Fruit fly (Drosophila melanogaster) whole organism, prepupa: Measurements from ENCODE around the gene CG33093.

Experiments
- Blimp-1 ChIP-seq: fragments of 200-800 bp; sonication (Bioruptor generic); optimal IDR thresholded peaks from 3 replicates; lab custom pipeline; 2017; ENCODE audit warnings: missing biosample characterization, missing genetic modification characterization, mild to moderate bottlenecking, moderate library complexity, missing genetic modification reagents
- CG11294 ChIP-seq: fragments of 200-800 bp; sonication (Bioruptor generic); IDR thresholded peaks from 2 replicates; pipeline ENCODE4 v1.3.6; 2022; ENCODE audit warnings: missing biosample characterization, missing genetic modification characterization
- CG11762 ChIP-seq: fragments of 200-800 bp; sonication (Bioruptor generic); optimal IDR thresholded peaks from 3 replicates; lab custom pipeline; 2016; ENCODE audit warnings: missing biosample characterization, missing genetic modification characterization; ENCODE audit not compliant: insufficient read depth
- CG11902 ChIP-seq: fragments of 200-800 bp; sonication (Bioruptor generic); optimal IDR thresholded peaks from 3 replicates; lab custom pipeline; 2016; ENCODE audit warnings: missing biosample characterization, missing genetic modification characterization
- CG15336 ChIP-seq: fragments of 200-800 bp; sonication (Bioruptor generic); IDR thresholded peaks from 2 replicates; pipeline ENCODE4 v1.3.6; 2022; ENCODE audit warnings: missing biosample characterization, missing genetic modification characterization
- CG1621 ChIP-seq: fragments of 200-800 bp; sonication (Bioruptor generic); optimal IDR thresholded peaks from 3 replicates; lab custom pipeline; 2018; ENCODE audit warnings: missing biosample characterization, mild to moderate bottlenecking, missing genetic modification characterization
- CG32006 ChIP-seq: fragments of 200-800 bp; sonication (Bioruptor generic); optimal IDR thresholded peaks from 3 replicates; lab custom pipeline; 2017; ENCODE audit warnings: missing biosample characterization, mild to moderate bottlenecking, missing genetic modification characterization
- CG6163 ChIP-seq: fragments of 200-800 bp; sonication (Bioruptor generic); IDR thresholded peaks from 3 replicates; pipeline ENCODE4 v1.3.6; 2022; ENCODE audit warnings: missing biosample characterization, missing genetic modification characterization
- CG6792 ChIP-seq: fragments of 200-800 bp; sonication (Bioruptor generic); optimal IDR thresholded peaks from 3 replicates; lab custom pipeline; 2016; ENCODE audit warnings: missing biosample characterization, missing genetic modification characterization
- CG6808 ChIP-seq: fragments of 200-800 bp; sonication (Bioruptor generic); optimal IDR thresholded peaks from 3 replicates; lab custom pipeline; 2017; ENCODE audit warnings: missing biosample characterization, missing genetic modification characterization, mild to moderate bottlenecking, moderate library complexity, missing genetic modification reagents
- CG6854 ChIP-seq: fragments of 200-800 bp; sonication (Bioruptor generic); optimal IDR thresholded peaks from 2 replicates; lab custom pipeline; 2017; ENCODE audit warnings: missing biosample characterization, mild to moderate bottlenecking, missing genetic modification characterization
- CG8319 ChIP-seq: fragments of 200-800 bp; sonication (Bioruptor generic); optimal IDR thresholded peaks from 3 replicates; lab custom pipeline; 2016; ENCODE audit warnings: missing biosample characterization, missing genetic modification characterization
- CG8632 ChIP-seq: fragments of 200-800 bp; sonication (Bioruptor generic); optimal IDR thresholded peaks from 3 replicates; lab custom pipeline; 2016; ENCODE audit warnings: missing biosample characterization, missing genetic modification characterization
- CG9139 ChIP-seq: fragments of 200-800 bp; sonication (Bioruptor generic); optimal IDR thresholded peaks from 3 replicates; lab custom pipeline; 2017; ENCODE audit warnings: missing biosample characterization, mild to moderate bottlenecking, missing genetic modification characterization
- Eip75B ChIP-seq: fragments of 200-800 bp; sonication (Bioruptor generic); optimal IDR thresholded peaks from 3 replicates; lab custom pipeline; 2016; ENCODE audit warnings: missing biosample characterization, missing genetic modification characterization
- Eip78C ChIP-seq: fragments of 200-800 bp; sonication (Bioruptor generic); peaks from one replicate; lab custom pipeline; 2016; ENCODE audit warnings: missing biosample characterization, missing genetic modification characterization
- Ets21C ChIP-seq: fragments of 200-800 bp; sonication (Bioruptor generic); optimal IDR thresholded peaks from 3 replicates; lab custom pipeline; 2016; ENCODE audit warnings: missing biosample characterization, missing genetic modification characterization
- Ets96B ChIP-seq: fragments of 200-800 bp; optimal IDR thresholded peaks from 2 replicates; lab custom pipeline; 2019; ENCODE audit warnings: missing biosample characterization, mild to moderate bottlenecking, missing genetic modification characterization, moderate library complexity
- Gug ChIP-seq: fragments of 200-800 bp; sonication (Bioruptor generic); IDR thresholded peaks from 2 replicates; pipeline ENCODE4 v1.3.6; 2022; ENCODE audit warnings: missing biosample characterization, missing genetic modification characterization
- Hr38 ChIP-seq: sonication (Bioruptor generic); optimal IDR thresholded peaks from 2 replicates; lab custom pipeline; 2016; ENCODE audit warnings: missing biosample characterization, missing genetic modification characterization
- Hr39 ChIP-seq: fragments of 200-800 bp; sonication (Bioruptor generic); optimal IDR thresholded peaks from 2 replicates; lab custom pipeline; 2016; ENCODE audit warnings: missing biosample characterization, missing genetic modification characterization
- Hr4 ChIP-seq: fragments of 200-800 bp; sonication (Bioruptor generic); optimal IDR thresholded peaks from 3 replicates; lab custom pipeline; 2016; ENCODE audit warnings: missing biosample characterization, missing genetic modification characterization
- Lpt ChIP-seq: fragments of 200-800 bp; sonication (Bioruptor generic); optimal IDR thresholded peaks from 3 replicates; lab custom pipeline; 2016; ENCODE audit warnings: missing biosample characterization, missing genetic modification characterization
- OdsH ChIP-seq: fragments of 200-800 bp; sonication (Bioruptor generic); optimal IDR thresholded peaks from 3 replicates; lab custom pipeline; 2016; ENCODE audit warnings: missing biosample characterization, missing genetic modification characterization
- Sox102F ChIP-seq: fragments of 200-800 bp; sonication (Bioruptor generic); optimal IDR thresholded peaks from 2 replicates; lab custom pipeline; 2016; ENCODE audit warnings: missing biosample characterization, mild to moderate bottlenecking, missing genetic modification characterization
- Sox15 ChIP-seq: fragments of 200-800 bp; sonication (Bioruptor generic); optimal IDR thresholded peaks from 3 replicates; lab custom pipeline; 2016; ENCODE audit warnings: missing biosample characterization, missing genetic modification characterization
- cyc ChIP-seq: fragments of 200-800 bp; sonication (Bioruptor generic); optimal IDR thresholded peaks from 3 replicates; lab custom pipeline; 2016; ENCODE audit warnings: missing biosample characterization, missing genetic modification characterization
- dsx ChIP-seq: fragments of 200-800 bp; optimal IDR thresholded peaks from 3 replicates; lab custom pipeline; 2019; ENCODE audit warnings: missing biosample characterization, mild to moderate bottlenecking, missing genetic modification characterization, moderate library complexity; ENCODE audit not compliant: poor library complexity, severe bottlenecking
- eg ChIP-seq: fragments of 200-800 bp; sonication (Bioruptor generic); IDR thresholded peaks from 3 replicates; pipeline ENCODE4 v1.3.6; 2022; ENCODE audit warnings: missing biosample characterization, missing genetic modification characterization
- fd59A ChIP-seq: fragments of 200-800 bp; sonication (Bioruptor generic); optimal IDR thresholded peaks from 2 replicates; lab custom pipeline; 2017; ENCODE audit warnings: missing biosample characterization, mild to moderate bottlenecking, missing genetic modification characterization, missing genetic modification reagents
- fd85E ChIP-seq: fragments of 200-800 bp; sonication (Bioruptor generic); optimal IDR thresholded peaks from 3 replicates; lab custom pipeline; 2016; ENCODE audit warnings: missing biosample characterization, missing genetic modification characterization
- fkh ChIP-seq: fragments of 200-800 bp; sonication (Bioruptor generic); optimal IDR thresholded peaks from 3 replicates; lab custom pipeline; 2017; ENCODE audit warnings: missing biosample characterization, mild to moderate bottlenecking, missing genetic modification characterization, moderate library complexity
- lz ChIP-seq: fragments of 200-800 bp; sonication (Bioruptor generic); optimal IDR thresholded peaks from 3 replicates; lab custom pipeline; 2016; ENCODE audit warnings: missing biosample characterization, missing genetic modification characterization
- net ChIP-seq: fragments of 200-800 bp; sonication (Bioruptor generic); optimal IDR thresholded peaks from 3 replicates; lab custom pipeline; 2016; ENCODE audit warnings: missing biosample characterization, missing genetic modification characterization
- pdm3 ChIP-seq: fragments of 200-800 bp; sonication (Bioruptor generic); optimal IDR thresholded peaks from 3 replicates; lab custom pipeline; 2016; ENCODE audit warnings: missing biosample characterization, missing genetic modification characterization
- spab ChIP-seq: fragments of 200-800 bp; sonication (Bioruptor generic); optimal IDR thresholded peaks from 2 replicates; lab custom pipeline; 2017; ENCODE audit warnings: missing biosample characterization, mild to moderate bottlenecking, missing genetic modification characterization, missing genetic modification reagents
- ss ChIP-seq, 2 experiments: fragments of 200-800 bp; sonication (Bioruptor generic); optimal IDR thresholded peaks; 2 replicates in 1 of 2; 3 replicates in 1 of 2; lab custom pipeline; 2017 to 2018; ENCODE audit warnings: mild to moderate bottlenecking in 2 of 2, missing biosample characterization in 2 of 2, missing genetic modification characterization in 2 of 2, moderate library complexity in 1 of 2
- svp ChIP-seq: fragments of 200-800 bp; sonication (Bioruptor generic); peaks from one replicate; lab custom pipeline; 2016; ENCODE audit warnings: missing biosample characterization, missing genetic modification characterization
- topi ChIP-seq: fragments of 200-800 bp; sonication (Bioruptor generic); optimal IDR thresholded peaks from 3 replicates; lab custom pipeline; 2016; ENCODE audit warnings: missing biosample characterization, missing genetic modification characterization
- vri ChIP-seq: fragments of 200-800 bp; sonication (Bioruptor generic); optimal IDR thresholded peaks from 3 replicates; lab custom pipeline; 2016; ENCODE audit warnings: missing biosample characterization, mild to moderate bottlenecking, missing genetic modification characterization

CG33093 gene

dm6 chr3R:22526353-22526907 is 5.3 kb downstream of the CG33093 start (continued):
- TF ChIP-seq lz (GFP tag; lab: Kevin White, UChicago) (peak; percentile 3), CG15336 (GFP tag; lab: Robert Waterston, UW) (no peak), CG1621 (tag; lab: Kevin White, UChicago) (peak; percentile 8), ss (GFP tag; optimal IDR thresholded peaks at IDR 0.05; lab: Kevin White, UChicago) (peak; percentile 35 to 61), OdsH (GFP tag; lab: Kevin White, UChicago) (peak; percentile 28), Gug (GFP tag; lab: Robert Waterston, UW) (peak; percentile 29; the same call in 1 of the 2 replicates), Hr38 (no peak), CG32006 (GFP tag; lab: Kevin White, UChicago) (peak; percentile 67), vri (GFP tag; lab: Kevin White, UChicago) (no peak), cyc (GFP tag; lab: Kevin White, UChicago) (no peak), Hr39 (peak; percentile 15), CG8319 (GFP tag; lab: Kevin White, UChicago) (no peak), Eip75B (GFP tag; lab: Kevin White, UChicago) (peak; percentile 56), Eip78C (peak; percentile 91), Sox102F (GFP tag; lab: Kevin White, UChicago) (no peak), CG6792 (GFP tag; lab: Kevin White, UChicago) (peak; percentile 23), topi (GFP tag; lab: Kevin White, UChicago) (peak; percentile 20)

dm6 chr3R:22525546-22526352 is 6.0 kb downstream of the CG33093 start:
- TF ChIP-seq ss (GFP tag; optimal IDR thresholded peaks at IDR 0.05; lab: Kevin White, UChicago) (peak in 1 of 2 experiments; percentile 20), fd85E (no peak), CG6808 (GFP tag; lab: Kevin White, UChicago) (peak; percentile 27), vri (GFP tag; lab: Kevin White, UChicago) (peak; percentile 2), CG6163 (GFP tag; lab: Robert Waterston, UW) (0 out of 3 replicates have a peak, but pooled peaks have one; percentile 26), Ets96B (no peak), spab (no peak), lz (GFP tag; lab: Kevin White, UChicago) (peak; percentile 14)

- TF ChIP-seq CG15336 (GFP tag; lab: Robert Waterston, UW) (no peak), svp (GFP tag; lab: Kevin White, UChicago) (peak; percentile 62)
- TF ChIP-seq, all 60 proteins: peak for 1
Observed at dm6 chr3R:22525073-22525413, 6.7 kb downstream of the CG33093 start.

- no peak for TF ChIP-seq CG1621 (tag; lab: Kevin White, UChicago)
- no peak for TF ChIP-seq CG11902 (GFP tag; lab: Kevin White, UChicago)
- TF ChIP-seq CG11762 (GFP tag; lab: Kevin White, UChicago): no peak
- peak; percentile 27 for TF ChIP-seq pdm3 (GFP tag; lab: Kevin White, UChicago)
- peak; percentile 86 for TF ChIP-seq svp (GFP tag; lab: Kevin White, UChicago)
- TF ChIP-seq Hr4 (GFP tag; lab: Kevin White, UChicago): no peak
- TF ChIP-seq Eip75B (GFP tag; lab: Kevin White, UChicago): peak; percentile 1
- TF ChIP-seq eg: no peak
- TF ChIP-seq spab: no peak
- TF ChIP-seq Eip78C: peak; percentile 82
- TF ChIP-seq CG15336 (GFP tag; lab: Robert Waterston, UW): no peak
- no peak for TF ChIP-seq CG11294 (GFP tag; lab: Robert Waterston, UW)
- peak; percentile 15 for TF ChIP-seq OdsH (GFP tag; lab: Kevin White, UChicago)
- TF ChIP-seq Ets21C (GFP tag; lab: Kevin White, UChicago): peak; percentile 18
- TF ChIP-seq Sox15 (GFP tag; lab: Kevin White, UChicago): peak; percentile 4
- no peak for TF ChIP-seq Lpt (GFP tag; lab: Kevin White, UChicago)
- peak; percentile 89 for TF ChIP-seq fkh (GFP tag; lab: Kevin White, UChicago)
- peak; percentile 4 for TF ChIP-seq CG6792 (GFP tag; lab: Kevin White, UChicago)
- TF ChIP-seq Blimp-1 (GFP tag; lab: Kevin White, UChicago): peak; percentile 27
- TF ChIP-seq ss (GFP tag; optimal IDR thresholded peaks at IDR 0.05; lab: Kevin White, UChicago): peak in 1 of 2 experiments; percentile 18
- no peak for TF ChIP-seq fd59A (GFP tag; lab: Kevin White, UChicago)
- peak; percentile 19 for TF ChIP-seq lz (GFP tag; lab: Kevin White, UChicago)
- peak; percentile 7 for TF ChIP-seq topi (GFP tag; lab: Kevin White, UChicago)
- TF ChIP-seq net (GFP tag; lab: Kevin White, UChicago): peak; percentile 14
- TF ChIP-seq CG6163 (GFP tag; lab: Robert Waterston, UW): no peak
- TF ChIP-seq dsx: no peak
- no peak for TF ChIP-seq CG9139 (GFP tag; lab: Kevin White, UChicago)
- peak; percentile 38 for TF ChIP-seq CG6854
- peak; percentile 23 for TF ChIP-seq CG8632
Observed at dm6 chr3R:22524344-22525072, 7.2 kb downstream of the CG33093 start.
